Worm (Caenorhabditis elegans): ENCODE data around the gene srd-65.

DNA sequence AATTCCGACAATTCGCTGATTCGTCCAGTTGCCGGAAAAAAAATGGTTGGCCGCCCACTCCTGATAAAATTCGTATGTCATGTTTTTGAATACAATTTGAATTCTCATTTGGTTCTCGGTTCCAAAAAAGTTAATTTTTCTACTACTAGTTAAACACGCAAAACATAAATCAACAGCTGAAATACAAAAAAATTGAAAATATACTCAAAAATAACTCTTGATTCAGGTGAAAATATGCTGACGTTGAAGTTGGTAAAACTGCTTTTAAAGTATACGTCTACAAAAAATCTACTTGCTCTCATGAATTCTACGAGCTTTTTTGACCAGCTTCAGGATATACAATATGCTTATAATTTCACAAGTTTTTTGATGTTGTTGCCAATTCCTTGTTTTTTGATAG is 16.6 kb upstream of the srd-65 start, which contains the start of gene srz-56:
- TF ChIP-seq tbx-37 (GFP tag; conservative IDR thresholded peaks at IDR 0.05) = no peak
- TF ChIP-seq ama-1 (optimal IDR thresholded peaks at IDR 0.05) = no peak
- no peak for TF ChIP-seq F13C5.2 (tag; optimal IDR thresholded peaks at IDR 0.05)
